Fruit fly (Drosophila melanogaster): ENCODE results near the gene Ts.

- TF ChIP-seq CG17806 (tag; optimal IDR thresholded peaks at IDR 0.05) (no peak), CG10348 (GFP tag; IDR thresholded peaks at IDR 0.05) (no peak), Pif1B (GFP tag; optimal IDR thresholded peaks at IDR 0.05) (no peak), CG32121 (GFP tag; IDR thresholded peaks at IDR 0.05) (no peak), CG8159 (tag; optimal IDR thresholded peaks at IDR 0.05) (no peak), rn (GFP tag; IDR thresholded peaks at IDR 0.05) (no peak)
Measured at dm6 chr2L:3000517-3000934, 31.1 kb upstream of the Ts start.
